Worm (Caenorhabditis elegans) whole organism, L4 larva: Measurements from ENCODE around the gene paqr-1.
"Not testable (repeated sequence)": the region's sequence is repeated elsewhere in the genome, so short reads cannot be mapped to it uniquely, and the experiment has no call there.

Experiments
- F26F4.8 ChIP-seq: fragments of 200-800 bp; sonication (Bioruptor generic); conservative IDR thresholded peaks from 2 replicates; pipeline ENCODE4 v1.3.6; 2022; ENCODE audit warnings: missing genetic modification characterization, missing compliant biosample characterization
- T26A8.4 ChIP-seq: fragments of 200-800 bp; sonication (Bioruptor generic); IDR thresholded peaks from 2 replicates; pipeline ENCODE4 v1.3.6; 2022; ENCODE audit warnings: missing genetic modification characterization, missing compliant biosample characterization
- Y75B8A.6 ChIP-seq: fragments of 200-800 bp; sonication (Bioruptor generic); IDR thresholded peaks from 2 replicates; pipeline ENCODE4 v1.3.6; 2022; ENCODE audit warnings: missing genetic modification reagents, missing genetic modification characterization, missing compliant biosample characterization
- ZK546.5 ChIP-seq, 2 experiments: sonication (generic microtip); optimal IDR thresholded peaks; 2 replicates each; lab custom pipeline; 2017; ENCODE audit warnings: missing biosample characterization in 2 of 2, missing genetic modification characterization in 2 of 2
- aha-1 ChIP-seq: fragments of 150-350 bp; peaks from one replicate; lab custom pipeline; 2014; ENCODE audit warnings: missing biosample characterization, missing genetic modification characterization
- aly-2 ChIP-seq: sonication (generic microtip); optimal IDR thresholded peaks from 2 replicates; lab custom pipeline; 2018; ENCODE audit warnings: missing biosample characterization, missing genetic modification characterization
- ceh-20 ChIP-seq: fragments of 200-800 bp; sonication (Bioruptor generic); IDR thresholded peaks from 2 replicates; pipeline ENCODE4 v1.3.6; 2022; ENCODE audit warnings: missing genetic modification reagents, missing genetic modification characterization, missing compliant biosample characterization
- ceh-44 ChIP-seq: fragments of 200-800 bp; sonication (Bioruptor generic); IDR thresholded peaks from 2 replicates; pipeline ENCODE4 v1.3.6; 2022; ENCODE audit warnings: missing genetic modification reagents, missing genetic modification characterization, missing compliant biosample characterization
- daf-12 ChIP-seq: fragments of 150-350 bp; optimal IDR thresholded peaks from 2 replicates; lab custom pipeline; 2014; ENCODE audit warnings: missing biosample characterization, missing genetic modification reagents, missing genetic modification characterization
- daf-16 ChIP-seq, 3 experiments: sonication (generic microtip); optimal IDR thresholded peaks; 2 replicates each; lab custom pipeline; 2016 to 2017; ENCODE audit warnings: missing genetic modification characterization in 3 of 3, missing genetic modification reagents in 3 of 3, mild to moderate bottlenecking in 2 of 3, missing compliant biosample characterization in 2 of 3, missing biosample characterization in 1 of 3, moderate library complexity in 1 of 3
- dmd-6 ChIP-seq: fragments of 200-800 bp; sonication (Bioruptor generic); IDR thresholded peaks from 2 replicates; pipeline ENCODE4 v1.3.6; 2022; ENCODE audit warnings: missing genetic modification reagents, missing genetic modification characterization, missing compliant biosample characterization
- duxl-1 ChIP-seq: sonication (generic microtip); optimal IDR thresholded peaks from 2 replicates; lab custom pipeline; 2016; ENCODE audit warnings: mild to moderate bottlenecking, missing genetic modification characterization, moderate library complexity, missing compliant biosample characterization; ENCODE audit not compliant: poor library complexity
- dve-1 ChIP-seq: sonication (generic microtip); optimal IDR thresholded peaks from 2 replicates; lab custom pipeline; 2017; ENCODE audit warnings: antibody characterized with exemption, mild to moderate bottlenecking, missing genetic modification characterization, missing compliant biosample characterization; ENCODE audit not compliant: insufficient read depth
- egl-43 ChIP-seq: fragments of 200-800 bp; sonication (Bioruptor generic); IDR thresholded peaks from 2 replicates; pipeline ENCODE4 v1.3.6; 2022; ENCODE audit warnings: missing genetic modification reagents, missing genetic modification characterization, missing compliant biosample characterization
- fkh-10 ChIP-seq: fragments of 150-350 bp; optimal IDR thresholded peaks from 2 replicates; lab custom pipeline; 2014; ENCODE audit warnings: missing biosample characterization, missing genetic modification reagents, missing genetic modification characterization
- gei-8 ChIP-seq: fragments of 200-800 bp; sonication (Bioruptor generic); optimal IDR thresholded peaks from 2 replicates; lab custom pipeline; 2018; ENCODE audit warnings: mild to moderate bottlenecking, missing genetic modification characterization, missing compliant biosample characterization
- hif-1 ChIP-seq, 2 experiments: sonication (generic microtip); optimal IDR thresholded peaks; 2 replicates each; lab custom pipeline; 2016 to 2017; ENCODE audit warnings: missing compliant biosample characterization in 2 of 2, missing genetic modification characterization in 2 of 2, missing genetic modification reagents in 2 of 2, missing genotype in 2 of 2, mild to moderate bottlenecking in 1 of 2
- hlh-11 ChIP-seq: fragments of 200-800 bp; sonication (Bioruptor generic); optimal IDR thresholded peaks from 2 replicates; lab custom pipeline; 2018; ENCODE audit warnings: mild to moderate bottlenecking, missing genetic modification characterization, missing compliant biosample characterization
- hlh-30 ChIP-seq: sonication (generic microtip); optimal IDR thresholded peaks from 2 replicates; lab custom pipeline; 2017; ENCODE audit warnings: antibody characterized with exemption, mild to moderate bottlenecking, missing genetic modification characterization, missing compliant biosample characterization; ENCODE audit not compliant: insufficient read depth
- jun-1 ChIP-seq: fragments of 150-350 bp; optimal IDR thresholded peaks from 2 replicates; lab custom pipeline; 2014; ENCODE audit warnings: missing biosample characterization, missing genetic modification reagents, missing genetic modification characterization
- lin-1 ChIP-seq: fragments of 200-800 bp; sonication (Bioruptor generic); IDR thresholded peaks from 2 replicates; pipeline ENCODE4 v1.3.6; 2022; ENCODE audit warnings: missing genetic modification reagents, missing genetic modification characterization, missing compliant biosample characterization
- lin-13 ChIP-seq: fragments of 150-350 bp; optimal IDR thresholded peaks from 2 replicates; lab custom pipeline; 2014; ENCODE audit warnings: missing biosample characterization, missing genetic modification reagents, missing genetic modification characterization
- lin-38 ChIP-seq: fragments of 200-800 bp; sonication (Bioruptor generic); IDR thresholded peaks from 2 replicates; pipeline ENCODE4 v1.3.6; 2022; ENCODE audit warnings: missing genetic modification reagents, missing genetic modification characterization, missing compliant biosample characterization
- lsy-2 ChIP-seq, 2 experiments: fragments of 150-350 bp in 1 of 2; sonication (generic microtip) in 1 of 2; optimal IDR thresholded peaks; 2 replicates each; lab custom pipeline; 2014 to 2017; ENCODE audit warnings: missing biosample characterization in 2 of 2, missing genetic modification characterization in 2 of 2
- madf-9 ChIP-seq: fragments of 200-800 bp; sonication (Bioruptor generic); conservative IDR thresholded peaks from 2 replicates; pipeline ENCODE4 v1.3.6; 2022; ENCODE audit warnings: missing genetic modification reagents, missing genetic modification characterization, missing compliant biosample characterization
- mep-1 ChIP-seq: fragments of 150-350 bp; sonication (generic microtip); optimal IDR thresholded peaks from 3 replicates; lab custom pipeline; 2014; ENCODE audit warnings: missing biosample characterization, missing genetic modification characterization
- nhr-11 ChIP-seq: fragments of 150-350 bp; optimal IDR thresholded peaks from 2 replicates; lab custom pipeline; 2014; ENCODE audit warnings: missing biosample characterization, missing genetic modification characterization
- nhr-237 ChIP-seq: sonication (generic microtip); optimal IDR thresholded peaks from 2 replicates; lab custom pipeline; 2017; ENCODE audit warnings: missing biosample characterization, missing genetic modification characterization
- nhr-28 ChIP-seq: fragments of 150-350 bp; optimal IDR thresholded peaks from 2 replicates; lab custom pipeline; 2014; ENCODE audit warnings: missing biosample characterization, missing genetic modification characterization
- nhr-48 ChIP-seq: sonication (generic microtip); optimal IDR thresholded peaks from 2 replicates; lab custom pipeline; 2016; ENCODE audit warnings: mild to moderate bottlenecking, missing genetic modification characterization, missing compliant biosample characterization
- nhr-76 ChIP-seq: fragments of 150-350 bp; optimal IDR thresholded peaks from 2 replicates; lab custom pipeline; 2014; ENCODE audit warnings: missing biosample characterization, missing genetic modification characterization
- nhr-77 ChIP-seq: fragments of 150-350 bp; optimal IDR thresholded peaks from 2 replicates; lab custom pipeline; 2014; ENCODE audit warnings: missing biosample characterization, missing genetic modification characterization
- php-3 ChIP-seq: fragments of 200-800 bp; sonication (Bioruptor generic); IDR thresholded peaks from 2 replicates; pipeline ENCODE4 v1.3.6; 2022; ENCODE audit warnings: missing genetic modification reagents, missing genetic modification characterization, missing compliant biosample characterization
- pqm-1 ChIP-seq: sonication (generic microtip); optimal IDR thresholded peaks from 2 replicates; lab custom pipeline; 2017; ENCODE audit warnings: missing biosample characterization, missing genetic modification characterization
- snpc-1.2 ChIP-seq: fragments of 200-800 bp; sonication (Bioruptor generic); IDR thresholded peaks from 2 replicates; pipeline ENCODE4 v1.3.6; 2022; ENCODE audit warnings: missing genetic modification reagents, missing genetic modification characterization, missing compliant biosample characterization
- unc-39 ChIP-seq: sonication (generic microtip); optimal IDR thresholded peaks from 2 replicates; lab custom pipeline; 2017; ENCODE audit warnings: missing biosample characterization, missing genetic modification characterization
- unc-62 ChIP-seq, 3 experiments: fragments of 150-350 bp in 1 of 3; sonication (generic microtip); optimal IDR thresholded peaks in 2 of 3; peaks in 1 of 3; 1 replicate in 1 of 3; 2 replicates in 2 of 3; lab custom pipeline; 2014 to 2017; ENCODE audit warnings: missing biosample characterization in 3 of 3, missing genetic modification characterization in 3 of 3, missing genetic modification reagents in 3 of 3, missing genotype in 1 of 3
- zip-2 ChIP-seq: fragments of 150-350 bp; optimal IDR thresholded peaks from 2 replicates; lab custom pipeline; 2014; ENCODE audit warnings: missing biosample characterization, missing genetic modification characterization
- ztf-7 ChIP-seq: fragments of 150-350 bp; optimal IDR thresholded peaks from 2 replicates; lab custom pipeline; 2014; ENCODE audit warnings: missing biosample characterization, missing genetic modification characterization

paqr-1 gene

ce11 chrIV:6594871-6595270, 39.6 kb upstream of the paqr-1 start, which contains the start of gene nspb-3:
TSS of gene nspb-3 (minus strand) at chrIV:6594971.
- not testable (repeated sequence) for TF ChIP-seq hlh-11 (tag; lab: Kevin White, UChicago); unc-62 (GFP tag; optimal IDR thresholded peaks at IDR 0.05 in 1 of 2; lab: Kevin White, UChicago); unc-62 (tag; optimal IDR thresholded peaks at IDR 0.05; lab: Kevin White, UChicago); nhr-237

DNA sequence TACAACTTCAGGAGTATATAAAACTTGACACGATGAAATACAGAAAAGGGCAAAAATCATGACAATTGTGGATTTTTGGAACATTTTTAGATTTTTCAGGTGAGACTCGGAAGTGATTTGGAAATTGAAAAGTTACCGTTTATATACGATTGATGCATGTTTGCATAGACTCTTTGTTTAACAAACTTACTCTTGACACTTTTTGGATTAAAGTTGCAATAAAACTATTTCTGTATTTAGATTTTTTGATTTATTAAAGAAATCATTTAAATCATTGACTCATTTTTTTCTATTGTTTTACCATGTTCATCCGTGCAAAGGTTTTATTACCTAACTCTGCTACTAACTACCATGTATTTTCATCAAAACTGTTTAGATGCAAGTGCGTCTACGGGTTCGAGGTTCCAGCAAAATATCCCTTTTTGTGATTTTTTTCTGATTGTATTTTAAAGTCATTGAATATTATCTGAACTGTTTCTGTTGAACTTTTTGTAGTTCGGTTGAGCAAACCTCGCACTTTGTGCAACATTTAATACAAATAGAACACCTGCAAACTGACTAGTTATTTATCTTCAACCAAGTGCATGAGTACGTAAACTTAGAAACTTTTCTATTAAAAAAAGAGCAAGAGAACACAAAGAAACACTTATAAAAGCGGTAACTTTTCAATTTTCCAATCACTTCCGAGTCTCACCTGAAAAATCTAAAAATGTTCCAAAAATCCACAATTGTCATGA, 35.9 kb upstream of the paqr-1 start, which contains the start of the genes nspb-1 and nspb-2:
TSS of gene nspb-1 (minus strand) at position 101 of the 737 bp plus-strand sequence.
TSS of gene nspb-2 (plus strand) at position 687 of the 737 bp plus-strand sequence.
- not testable (repeated sequence) for TF ChIP-seq gei-8 (GFP tag; lab: Kevin White, UChicago); ceh-44; madf-9 (GFP tag; lab: Robert Waterston, UW)
- TF ChIP-seq, all 104 proteins: peak for 0; not testable (repeated sequence) for 104

- TF ChIP-seq php-3 (GFP tag; lab: Robert Waterston, UW) (peak; percentile 65), pqm-1 (peak; percentile 80), hif-1 (tag; optimal IDR thresholded peaks at IDR 0.05; lab: Kevin White, UChicago) (no peak), duxl-1 (tag; lab: Kevin White, UChicago) (no peak), nhr-28 (peak; percentile 50), aly-2 (tag; lab: Kevin White, UChicago) (no peak), dmd-6 (GFP tag; lab: Robert Waterston, UW) (peak; percentile 73), daf-16 (GFP tag; optimal IDR thresholded peaks at IDR 0.05; lab: Kevin White, UChicago) (no peak), daf-16 (tag; optimal IDR thresholded peaks at IDR 0.05; lab: Kevin White, UChicago) (peak; percentile 33)
Measured at ce11 chrIV:6590029-6590428, 34.8 kb upstream of the paqr-1 start, which contains the start of the genes lec-11 and irld-7. TSS of gene lec-11 (minus strand) at chrIV:6590154. TSS of gene irld-7 (plus strand) at chrIV:6590360.

DNA sequence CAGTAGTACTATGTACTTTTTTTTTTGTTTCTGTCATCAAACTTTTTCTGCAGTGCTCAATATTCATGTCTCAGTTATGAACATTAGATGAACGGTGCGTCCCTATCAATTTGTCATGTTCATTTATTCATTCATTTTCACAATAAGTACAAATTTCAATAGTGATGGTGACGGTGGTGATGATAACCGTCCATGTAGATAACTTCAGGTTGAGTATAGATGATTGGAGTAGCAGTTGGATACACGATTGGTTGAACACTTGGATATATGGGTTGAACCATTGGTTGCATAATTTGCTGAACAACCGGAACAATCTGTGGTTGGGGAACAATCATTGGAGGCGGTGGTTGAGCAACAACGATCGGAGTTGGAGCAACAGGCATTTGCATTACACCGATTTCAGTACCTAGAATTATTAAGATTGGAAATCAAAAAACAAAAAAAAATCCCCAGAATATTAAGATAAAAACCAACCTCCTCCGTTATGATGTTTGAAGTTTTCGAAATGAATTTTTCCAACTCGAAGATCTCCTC, 32.9 kb upstream of the paqr-1 start:
- no peak for TF ChIP-seq nhr-76 (tag; lab: Kevin White, UChicago)
- 0 out of 2 replicates have a peak, but pooled peaks have one; percentile 14 for TF ChIP-seq lin-38 (GFP tag; lab: Robert Waterston, UW)
- peak; percentile 51; the same call in 1 of the 2 replicates for TF ChIP-seq snpc-1.2 (GFP tag; lab: Robert Waterston, UW)
- TF ChIP-seq, all 104 proteins: peak for 2

DNA sequence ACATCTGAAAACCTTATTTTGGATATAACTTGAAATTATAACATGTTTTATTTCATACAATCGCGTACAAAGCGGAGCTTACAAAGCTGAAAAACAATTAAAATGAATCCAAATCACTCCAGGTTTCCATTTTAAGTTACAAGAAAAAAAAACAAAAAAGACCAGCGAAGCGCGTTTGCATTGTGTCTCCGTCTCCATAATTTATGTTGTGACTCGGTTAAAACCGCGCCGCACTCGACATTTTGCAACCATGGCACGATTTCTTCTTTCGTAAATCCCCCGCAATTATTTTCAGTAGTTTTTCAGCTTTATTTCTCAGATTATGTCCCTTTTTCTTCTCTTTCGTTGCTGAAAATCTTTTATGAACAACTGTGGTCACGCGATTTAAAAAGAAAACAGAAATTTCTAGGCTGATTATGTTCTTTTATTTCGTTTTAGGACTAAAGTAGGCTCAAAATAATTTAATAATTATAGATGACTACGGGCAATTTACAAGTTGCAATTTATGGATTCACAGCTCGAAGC, 30.2 kb upstream of the paqr-1 start, which contains the start of the genes F38A5.2 and dnj-11:
TSS of gene F38A5.2 (minus strand) at position 4 of the 525 bp plus-strand sequence.
TSS of gene dnj-11 (plus strand) at position 475 of the 525 bp plus-strand sequence.
- TF ChIP-seq lin-13 (GFP tag; lab: Kevin White, UChicago) (peak; percentile 50), nhr-11 (tag; lab: Kevin White, UChicago) (peak; percentile 50), lin-1 (GFP tag; lab: Robert Waterston, UW) (no peak), unc-39 (tag; lab: Kevin White, UChicago) (no peak), dve-1 (tag; lab: Kevin White, UChicago) (peak; percentile 83), hlh-30 (tag; lab: Kevin White, UChicago) (peak; percentile 70), aha-1 (tag; lab: Kevin White, UChicago) (peak; percentile 95), nhr-76 (tag; lab: Kevin White, UChicago) (no peak), fkh-10 (GFP tag; lab: Kevin White, UChicago) (peak; percentile 38), mep-1 (peak; percentile 84), daf-12 (tag; lab: Kevin White, UChicago) (no peak), dmd-6 (GFP tag; lab: Robert Waterston, UW) (peak; percentile 34; the same call in 1 of the 2 replicates), lsy-2 (tag; optimal IDR thresholded peaks at IDR 0.05; lab: Kevin White, UChicago) (peak in 1 of 2 experiments; percentile 89), ztf-7 (tag; lab: Kevin White, UChicago) (no peak), F26F4.8 (GFP tag; lab: Robert Waterston, UW) (no peak), zip-2 (no peak), Y75B8A.6 (GFP tag; lab: Robert Waterston, UW) (no peak), jun-1 (tag; lab: Kevin White, UChicago) (no peak), ZK546.5 (tag; optimal IDR thresholded peaks at IDR 0.05; lab: Kevin White, UChicago) (no peak), snpc-1.2 (GFP tag; lab: Robert Waterston, UW) (peak; percentile 66), T26A8.4 (GFP tag; lab: Robert Waterston, UW) (no peak), nhr-48 (tag; lab: Kevin White, UChicago) (no peak), egl-43 (GFP tag; lab: Robert Waterston, UW) (no peak), lin-38 (GFP tag; lab: Robert Waterston, UW) (peak; percentile 97), nhr-77 (peak; percentile 67), ceh-20 (GFP tag; lab: Robert Waterston, UW) (peak; percentile 31; the same call in 1 of the 2 replicates)
